Fruit fly (Drosophila melanogaster) whole organism, embryonic: ENCODE results near the gene yellow-e3.

ENCODE experiments used
- C15 ChIP-seq: fragments of 200-800 bp; sonication (Bioruptor generic); IDR thresholded peaks from 3 replicates; pipeline ENCODE4 v1.3.6; 2022; ENCODE audit warnings: missing biosample characterization, missing genetic modification characterization
- CG10147 ChIP-seq: fragments of 200-800 bp; sonication (Bioruptor generic); optimal IDR thresholded peaks from 2 replicates; lab custom pipeline; 2019; ENCODE audit warnings: missing biosample characterization, mild to moderate bottlenecking, missing genetic modification characterization, moderate library complexity
- CG1024 ChIP-seq: fragments of 200-800 bp; sonication (Bioruptor generic); IDR thresholded peaks from 2 replicates; pipeline ENCODE4 v1.3.6; 2022; ENCODE audit warnings: missing biosample characterization, missing genetic modification characterization
- CG10431 ChIP-seq: fragments of 200-800 bp; sonication (Bioruptor generic); optimal IDR thresholded peaks from 3 replicates; lab custom pipeline; 2018; ENCODE audit warnings: missing biosample characterization, mild to moderate bottlenecking, missing genetic modification characterization
- CG11560 ChIP-seq: fragments of 200-800 bp; sonication (Bioruptor generic); IDR thresholded peaks from 3 replicates; pipeline ENCODE4 v1.3.6; 2022; ENCODE audit warnings: missing biosample characterization, missing genetic modification characterization
- CG14965 ChIP-seq: fragments of 200-800 bp; sonication (Bioruptor generic); optimal IDR thresholded peaks from 2 replicates; lab custom pipeline; 2016; ENCODE audit warnings: missing biosample characterization, missing genetic modification characterization, borderline replicate concordance
- CG15269 ChIP-seq: fragments of 200-800 bp; sonication (Bioruptor generic); optimal IDR thresholded peaks from 2 replicates; lab custom pipeline; 2018; ENCODE audit warnings: missing biosample characterization, mild to moderate bottlenecking, missing genetic modification characterization, moderate library complexity
- CG1529 ChIP-seq: fragments of 200-800 bp; sonication (Bioruptor generic); optimal IDR thresholded peaks from 3 replicates; lab custom pipeline; 2018; ENCODE audit warnings: missing biosample characterization, missing genetic modification characterization
- CG18599 ChIP-seq: fragments of 200-800 bp; sonication (Bioruptor generic); optimal IDR thresholded peaks from 3 replicates; lab custom pipeline; 2017; ENCODE audit warnings: missing biosample characterization, missing genetic modification characterization, mild to moderate bottlenecking, moderate library complexity, missing genetic modification reagents
- CG18764 ChIP-seq: fragments of 200-800 bp; sonication (Bioruptor generic); optimal IDR thresholded peaks from 3 replicates; lab custom pipeline; 2016; ENCODE audit warnings: missing biosample characterization, missing genetic modification characterization
- CG2875 ChIP-seq: fragments of 200-800 bp; sonication (Bioruptor generic); optimal IDR thresholded peaks from 2 replicates; lab custom pipeline; 2017; ENCODE audit warnings: missing biosample characterization, mild to moderate bottlenecking, missing genetic modification characterization, missing genetic modification reagents
- CG31224 ChIP-seq: fragments of 200-800 bp; sonication (Bioruptor generic); IDR thresholded peaks from 2 replicates; pipeline ENCODE4 v1.3.6; 2022; ENCODE audit warnings: missing biosample characterization, missing genetic modification characterization
- CG3281 ChIP-seq: fragments of 200-800 bp; sonication (Bioruptor generic); optimal IDR thresholded peaks from 3 replicates; lab custom pipeline; 2017; ENCODE audit warnings: missing biosample characterization, mild to moderate bottlenecking, missing genetic modification characterization
- CG42726 ChIP-seq: fragments of 200-800 bp; sonication (Bioruptor generic); IDR thresholded peaks from 2 replicates; pipeline ENCODE4 v1.3.6; 2022; ENCODE audit warnings: missing biosample characterization, missing genetic modification characterization; ENCODE audit not compliant: partially characterized antibody
- CG4424 ChIP-seq: fragments of 200-800 bp; sonication (Bioruptor generic); optimal IDR thresholded peaks from 3 replicates; lab custom pipeline; 2016; ENCODE audit warnings: missing biosample characterization, missing genetic modification characterization
- CG4617 ChIP-seq: fragments of 200-800 bp; sonication (Bioruptor generic); optimal IDR thresholded peaks from 3 replicates; lab custom pipeline; 2016; ENCODE audit warnings: missing biosample characterization, missing genetic modification characterization, borderline replicate concordance
- CG4730 ChIP-seq: fragments of 200-800 bp; sonication (Bioruptor generic); IDR thresholded peaks from 2 replicates; pipeline ENCODE4 v1.3.6; 2022; ENCODE audit warnings: missing biosample characterization, missing genetic modification characterization
- CG6175 ChIP-seq: fragments of 200-800 bp; sonication (Bioruptor generic); IDR thresholded peaks from 3 replicates; pipeline ENCODE4 v1.3.6; 2022; ENCODE audit warnings: missing biosample characterization, missing genetic modification characterization
- CG8281 ChIP-seq: fragments of 200-800 bp; sonication (Bioruptor generic); optimal IDR thresholded peaks from 2 replicates; lab custom pipeline; 2018; ENCODE audit warnings: missing biosample characterization, mild to moderate bottlenecking, missing genetic modification characterization, moderate library complexity
- CG9727 ChIP-seq: fragments of 200-800 bp; sonication (Bioruptor generic); optimal IDR thresholded peaks from 3 replicates; lab custom pipeline; 2017; ENCODE audit warnings: missing biosample characterization, mild to moderate bottlenecking, missing genetic modification characterization
- ERR ChIP-seq: fragments of 200-800 bp; sonication (Bioruptor generic); optimal IDR thresholded peaks from 2 replicates; lab custom pipeline; 2016; ENCODE audit warnings: missing biosample characterization, missing genetic modification characterization
- Ets65A ChIP-seq: fragments of 200-800 bp; sonication (Bioruptor generic); peaks from one replicate; lab custom pipeline; 2016; ENCODE audit warnings: missing biosample characterization, missing genetic modification characterization
- Fer1 ChIP-seq: fragments of 200-800 bp; sonication (Bioruptor generic); optimal IDR thresholded peaks from 2 replicates; lab custom pipeline; 2017; ENCODE audit warnings: missing biosample characterization, mild to moderate bottlenecking, missing genetic modification characterization
- Fer2 ChIP-seq: fragments of 200-800 bp; sonication (Bioruptor generic); optimal IDR thresholded peaks from 2 replicates; lab custom pipeline; 2018; ENCODE audit warnings: missing biosample characterization, mild to moderate bottlenecking, missing genetic modification characterization, moderate library complexity
- HmgD ChIP-seq: fragments of 200-800 bp; sonication (Bioruptor generic); optimal IDR thresholded peaks from 3 replicates; lab custom pipeline; 2016; ENCODE audit warnings: missing biosample characterization, missing genetic modification characterization
- Hr78 ChIP-seq, 2 experiments: fragments of 200-800 bp in 1 of 2; fragments of >200 bp in 1 of 2; sonication (Bioruptor generic) in 1 of 2; optimal IDR thresholded peaks; 2 replicates each; lab custom pipeline; 2017 to 2019; ENCODE audit warnings: missing biosample characterization in 2 of 2, missing genetic modification characterization in 2 of 2, mild to moderate bottlenecking in 1 of 2, moderate library complexity in 1 of 2
- Hsf ChIP-seq: fragments of 200-800 bp; sonication (Bioruptor generic); optimal IDR thresholded peaks from 3 replicates; lab custom pipeline; 2016; ENCODE audit warnings: missing biosample characterization, missing genetic modification characterization
- Mrtf ChIP-seq: fragments of 200-800 bp; sonication (Bioruptor generic); IDR thresholded peaks from 3 replicates; pipeline ENCODE4 v1.3.6; 2022; ENCODE audit warnings: missing biosample characterization, missing genetic modification characterization
- NC2α ChIP-seq: fragments of 200-800 bp; sonication (Bioruptor generic); optimal IDR thresholded peaks from 2 replicates; lab custom pipeline; 2016; ENCODE audit warnings: missing biosample characterization, missing genetic modification characterization
- NC2β ChIP-seq: fragments of 200-800 bp; sonication (Bioruptor generic); optimal IDR thresholded peaks from 2 replicates; lab custom pipeline; 2016; ENCODE audit warnings: missing biosample characterization, missing genetic modification characterization
- NfI ChIP-seq: fragments of 200-800 bp; sonication (Bioruptor generic); optimal IDR thresholded peaks from 3 replicates; lab custom pipeline; 2018; ENCODE audit warnings: missing biosample characterization, mild to moderate bottlenecking, missing genetic modification characterization, moderate library complexity
- Sox100B ChIP-seq: fragments of 200-800 bp; sonication (Bioruptor generic); optimal IDR thresholded peaks from 3 replicates; lab custom pipeline; 2018; ENCODE audit warnings: missing biosample characterization, mild to moderate bottlenecking, missing genetic modification characterization
- Taf1 ChIP-seq: fragments of 200-800 bp; sonication (Bioruptor generic); IDR thresholded peaks from 2 replicates; pipeline ENCODE4 v1.3.6; 2022; ENCODE audit warnings: missing biosample characterization, missing genetic modification characterization
- az2 ChIP-seq: fragments of 200-800 bp; sonication (Bioruptor generic); optimal IDR thresholded peaks from 3 replicates; lab custom pipeline; 2016; ENCODE audit warnings: missing biosample characterization, missing genetic modification characterization
- chm ChIP-seq: fragments of 200-800 bp; sonication (Bioruptor generic); IDR thresholded peaks from 2 replicates; pipeline ENCODE4 v1.3.6; 2022; ENCODE audit warnings: missing biosample characterization, missing genetic modification characterization
- chn ChIP-seq: fragments of 200-800 bp; sonication (Bioruptor generic); optimal IDR thresholded peaks from 2 replicates; lab custom pipeline; 2016; ENCODE audit warnings: missing biosample characterization, missing genetic modification characterization
- cwo ChIP-seq: fragments of 200-800 bp; sonication (Bioruptor generic); optimal IDR thresholded peaks from 3 replicates; lab custom pipeline; 2017; ENCODE audit warnings: missing biosample characterization, missing genetic modification characterization, mild to moderate bottlenecking, moderate library complexity, missing genetic modification reagents
- dmrt11E ChIP-seq: fragments of 200-800 bp; sonication (Bioruptor generic); optimal IDR thresholded peaks from 3 replicates; lab custom pipeline; 2018; ENCODE audit warnings: missing biosample characterization, mild to moderate bottlenecking, missing genetic modification characterization, moderate library complexity
- dpn ChIP-seq, 2 experiments: fragments of 200-800 bp; sonication (Bioruptor generic); optimal IDR thresholded peaks; 3 replicates each; lab custom pipeline; 2016; ENCODE audit warnings: missing biosample characterization in 2 of 2, missing genetic modification characterization in 2 of 2
- fd102C ChIP-seq: fragments of 200-800 bp; sonication (Bioruptor generic); optimal IDR thresholded peaks from 2 replicates; lab custom pipeline; 2018; ENCODE audit warnings: missing biosample characterization, mild to moderate bottlenecking, missing genetic modification characterization, moderate library complexity
- gem ChIP-seq: fragments of 200-800 bp; sonication (Bioruptor generic); optimal IDR thresholded peaks from 2 replicates; lab custom pipeline; 2019; ENCODE audit warnings: missing biosample characterization, mild to moderate bottlenecking, missing genetic modification characterization, moderate library complexity
- klu ChIP-seq: fragments of 200-800 bp; sonication (Bioruptor generic); IDR thresholded peaks from 2 replicates; pipeline ENCODE4 v1.3.6; 2022; ENCODE audit warnings: missing biosample characterization, missing genetic modification characterization
- kni ChIP-seq: fragments of 200-800 bp; sonication (Bioruptor generic); optimal IDR thresholded peaks from 3 replicates; lab custom pipeline; 2017; ENCODE audit warnings: mild to moderate bottlenecking, missing biosample characterization, missing genetic modification reagents, missing genetic modification characterization
- knrl ChIP-seq: fragments of 200-800 bp; sonication (Bioruptor generic); IDR thresholded peaks from 3 replicates; pipeline ENCODE4 v1.3.6; 2022; ENCODE audit warnings: missing biosample characterization, missing genetic modification characterization; ENCODE audit not compliant: partially characterized antibody
- nmo ChIP-seq: fragments of 200-800 bp; sonication (Bioruptor generic); optimal IDR thresholded peaks from 2 replicates; lab custom pipeline; 2018; ENCODE audit warnings: missing biosample characterization, mild to moderate bottlenecking, missing genetic modification characterization, moderate library complexity
- onecut ChIP-seq: fragments of 200-800 bp; sonication (Bioruptor generic); IDR thresholded peaks from 2 replicates; pipeline ENCODE4 v1.3.6; 2022; ENCODE audit warnings: missing biosample characterization, missing genetic modification characterization
- row ChIP-seq: fragments of 200-800 bp; sonication (Bioruptor generic); IDR thresholded peaks from 3 replicates; pipeline ENCODE4 v1.3.6; 2022; ENCODE audit warnings: missing biosample characterization, missing genetic modification characterization
- tap ChIP-seq: fragments of 200-800 bp; optimal IDR thresholded peaks from 3 replicates; lab custom pipeline; 2019; ENCODE audit warnings: missing biosample characterization, mild to moderate bottlenecking, missing genetic modification characterization, moderate library complexity
- toy ChIP-seq: fragments of 200-800 bp; sonication (Bioruptor generic); IDR thresholded peaks from 2 replicates; pipeline ENCODE4 v1.3.6; 2022; ENCODE audit warnings: missing biosample characterization, missing genetic modification characterization
- wor ChIP-seq: fragments of 200-800 bp; sonication (Bioruptor generic); IDR thresholded peaks from 2 replicates; pipeline ENCODE4 v1.3.6; 2022; ENCODE audit warnings: missing biosample characterization, missing genetic modification characterization

Gene yellow-e3

dm6 chr3R:13381744-13382435 lies 22.8 kb downstream of the yellow-e3 start, which contains the start of the genes mRpS21 and Droj2 (continued):
- TF ChIP-seq cwo: no peak
- peak; percentile 93 for TF ChIP-seq Ets65A (GFP tag; lab: Kevin White, UChicago)
- peak; percentile 21 for TF ChIP-seq NC2β (GFP tag; lab: Kevin White, UChicago)
- no peak for TF ChIP-seq Sox100B (GFP tag; lab: Kevin White, UChicago)
- no peak for TF ChIP-seq CG1024 (GFP tag; lab: Robert Waterston, UW)
- TF ChIP-seq CG31224 (GFP tag; lab: Robert Waterston, UW): peak; percentile 35; the same call in 1 of the 2 replicates
- no peak for TF ChIP-seq toy (GFP tag; lab: Robert Waterston, UW)
- TF ChIP-seq CG10431 (GFP tag; lab: Kevin White, UChicago): peak; percentile 29
- TF ChIP-seq CG4730 (GFP tag; lab: Robert Waterston, UW): no peak
- TF ChIP-seq C15 (GFP tag; lab: Robert Waterston, UW): no peak
- TF ChIP-seq NC2α (GFP tag; lab: Kevin White, UChicago): no peak
- TF ChIP-seq nmo (GFP tag; lab: Kevin White, UChicago): peak; percentile 83
- no peak for TF ChIP-seq tap
- no peak for TF ChIP-seq CG6175
- peak; percentile 35; the same call in 1 of the 2 replicates for TF ChIP-seq klu (GFP tag; lab: Robert Waterston, UW)
- no peak for TF ChIP-seq chm (GFP tag; lab: Robert Waterston, UW)
- no peak for TF ChIP-seq Taf1 (GFP tag; lab: Robert Waterston, UW)
- peak; percentile 40 for TF ChIP-seq CG3281 (GFP tag; lab: Kevin White, UChicago)
- TF ChIP-seq wor (GFP tag; lab: Robert Waterston, UW): no peak
- TF ChIP-seq CG18599 (GFP tag; lab: Kevin White, UChicago): no peak
- TF ChIP-seq CG14965: no peak
- TF ChIP-seq CG2875 (GFP tag; lab: Kevin White, UChicago): no peak
- peak; percentile 50 to 52 for TF ChIP-seq dpn (GFP tag; optimal IDR thresholded peaks at IDR 0.05; lab: Kevin White, UChicago)
- peak; percentile 55; the same call in 2 of the 3 replicates for TF ChIP-seq knrl
- peak; percentile 54 for TF ChIP-seq dmrt11E (tag; lab: Kevin White, UChicago)
- no peak for TF ChIP-seq CG1529
- TF ChIP-seq Hr78 (GFP tag; optimal IDR thresholded peaks at IDR 0.05; lab: Kevin White, UChicago): no peak
- TF ChIP-seq CG42726 (GFP tag; lab: Robert Waterston, UW): no peak
- TF ChIP-seq NfI (GFP tag; lab: Kevin White, UChicago): peak; percentile 30
- TF ChIP-seq row (GFP tag; lab: Robert Waterston, UW): peak; percentile 88
- peak; percentile 60 for TF ChIP-seq CG10147 (GFP tag; lab: Kevin White, UChicago)
- peak; percentile 43 for TF ChIP-seq CG4617 (GFP tag; lab: Kevin White, UChicago)
- TF ChIP-seq CG15269 (tag; lab: Kevin White, UChicago): peak; percentile 46
- no peak for TF ChIP-seq HmgD (GFP tag; lab: Kevin White, UChicago)
- peak; percentile 34 for TF ChIP-seq Fer2 (tag; lab: Kevin White, UChicago)
- peak; percentile 23 for TF ChIP-seq az2 (GFP tag; lab: Kevin White, UChicago)
- TF ChIP-seq CG8281 (tag; lab: Kevin White, UChicago): no peak
- no peak for TF ChIP-seq ERR
- no peak for TF ChIP-seq CG11560 (tag; lab: Robert Waterston, UW)
- TF ChIP-seq Fer1: peak; percentile 45
- no peak for TF ChIP-seq CG18764
- peak; percentile 34 for TF ChIP-seq Hsf (GFP tag; lab: Kevin White, UChicago)
- peak; percentile 47 for TF ChIP-seq kni (GFP tag; lab: Kevin White, UChicago)
- TF ChIP-seq Mrtf: no peak
- TF ChIP-seq gem (tag; lab: Kevin White, UChicago): peak; percentile 71
- TF ChIP-seq CG4424: peak; percentile 36
- peak; percentile 40 for TF ChIP-seq CG9727
- peak; percentile 18 for TF ChIP-seq chn (GFP tag; lab: Kevin White, UChicago)
- TF ChIP-seq fd102C: no peak
- no peak for TF ChIP-seq onecut (GFP tag; lab: Robert Waterston, UW)
